Fruit fly (Drosophila melanogaster) whole organism: ENCODE results near the gene vers.

ENCODE experiments used
- CG8478 ChIP-seq: fragments of >200 bp; optimal IDR thresholded peaks from 2 replicates; lab custom pipeline; 2018; ENCODE audit warnings: inconsistent platforms
- Dll ChIP-seq: fragments of >200 bp; optimal IDR thresholded peaks from 2 replicates; lab custom pipeline; 2017
- pan ChIP-seq: fragments of >200 bp; optimal IDR thresholded peaks from 2 replicates; lab custom pipeline; 2017
- psq ChIP-seq: fragments of >200 bp; optimal IDR thresholded peaks from 2 replicates; lab custom pipeline; 2017
- usp ChIP-seq: fragments of >200 bp; optimal IDR thresholded peaks from 2 replicates; lab custom pipeline; 2017; ENCODE audit warnings: missing biosample characterization, missing genetic modification characterization, mixed read lengths

DNA sequence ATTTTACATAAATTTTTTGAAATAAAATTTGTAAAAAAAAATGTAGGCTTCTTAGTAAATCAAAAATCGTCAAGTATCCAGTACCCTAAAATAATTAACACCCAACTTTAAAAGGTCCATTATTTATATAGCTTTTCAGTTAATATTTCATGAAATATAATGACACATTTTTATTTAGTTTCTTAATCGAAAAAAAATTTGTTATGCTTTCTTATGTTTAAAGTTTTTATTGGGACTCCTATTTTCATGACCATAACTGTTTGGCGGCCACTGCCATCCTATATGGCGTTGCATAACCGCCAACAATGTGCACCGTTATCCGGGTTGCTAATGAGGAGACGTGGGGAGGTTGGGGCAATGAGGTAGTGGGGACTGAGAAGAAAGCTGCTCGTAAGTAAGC is 7.4 kb upstream of the vers start:
- TF ChIP-seq CG8478 (lab: Kevin White, UChicago) = no peak
- no peak for TF ChIP-seq pan (lab: Kevin White, UChicago)
- no peak for TF ChIP-seq psq (lab: Kevin White, UChicago)
- no peak for TF ChIP-seq Dll (lab: Kevin White, UChicago)
- TF ChIP-seq usp (GFP tag; lab: Kevin White, UChicago) = no peak
